Fruit fly (Drosophila melanogaster) whole organism, pupa: ENCODE data around the gene cactin.

Experiments
- CG10348 ChIP-seq: fragments of 200-800 bp; sonication (Bioruptor generic); IDR thresholded peaks from 2 replicates; pipeline ENCODE4 v1.3.6; 2022; ENCODE audit warnings: missing biosample characterization, missing genetic modification characterization
- CG12605 ChIP-seq: fragments of 200-800 bp; sonication (Bioruptor generic); IDR thresholded peaks from 2 replicates; pipeline ENCODE4 v1.3.6; 2022; ENCODE audit warnings: missing biosample characterization, missing genetic modification characterization
- CG13204 ChIP-seq: fragments of 200-800 bp; sonication (Bioruptor generic); optimal IDR thresholded peaks from 2 replicates; lab custom pipeline; 2018; ENCODE audit warnings: missing biosample characterization, mild to moderate bottlenecking, missing genetic modification characterization, moderate library complexity
- CG14655 ChIP-seq: fragments of 200-800 bp; sonication (Bioruptor generic); optimal IDR thresholded peaks from 3 replicates; lab custom pipeline; 2017; ENCODE audit warnings: mild to moderate bottlenecking, missing biosample characterization, missing genetic modification reagents, missing genetic modification characterization
- CG15710 ChIP-seq: fragments of 200-800 bp; sonication (Bioruptor generic); optimal IDR thresholded peaks from 2 replicates; lab custom pipeline; 2018; ENCODE audit warnings: missing biosample characterization, mild to moderate bottlenecking, missing genetic modification characterization, moderate library complexity
- CG17806 ChIP-seq: fragments of 200-800 bp; sonication (Bioruptor generic); optimal IDR thresholded peaks from 2 replicates; lab custom pipeline; 2018; ENCODE audit warnings: missing biosample characterization, mild to moderate bottlenecking, missing genetic modification characterization, moderate library complexity
- CG32121 ChIP-seq: fragments of 200-800 bp; sonication (Bioruptor generic); IDR thresholded peaks from 2 replicates; pipeline ENCODE4 v1.3.6; 2022; ENCODE audit warnings: missing biosample characterization, missing genetic modification characterization
- CG34367 ChIP-seq: fragments of 200-800 bp; sonication (Bioruptor generic); optimal IDR thresholded peaks from 2 replicates; lab custom pipeline; 2018; ENCODE audit warnings: missing biosample characterization, mild to moderate bottlenecking, missing genetic modification characterization
- CG4496 ChIP-seq: fragments of 200-800 bp; sonication (Bioruptor generic); IDR thresholded peaks from 3 replicates; pipeline ENCODE4 v1.3.6; 2022; ENCODE audit warnings: missing biosample characterization, missing genetic modification characterization
- CG8159 ChIP-seq: fragments of 200-800 bp; sonication (Bioruptor generic); optimal IDR thresholded peaks from 3 replicates; lab custom pipeline; 2018; ENCODE audit warnings: missing biosample characterization, mild to moderate bottlenecking, missing genetic modification characterization, moderate library complexity
- CG8301 ChIP-seq: fragments of 200-800 bp; sonication (Bioruptor generic); optimal IDR thresholded peaks from 2 replicates; lab custom pipeline; 2018; ENCODE audit warnings: missing biosample characterization, mild to moderate bottlenecking, missing genetic modification characterization
- CG9948 ChIP-seq: fragments of 200-800 bp; sonication (Bioruptor generic); optimal IDR thresholded peaks from 2 replicates; lab custom pipeline; 2018; ENCODE audit warnings: missing biosample characterization, mild to moderate bottlenecking, missing genetic modification characterization, moderate library complexity
- D1 ChIP-seq: fragments of 200-800 bp; sonication (Bioruptor generic); optimal IDR thresholded peaks from 2 replicates; lab custom pipeline; 2018; ENCODE audit warnings: missing biosample characterization, mild to moderate bottlenecking, missing genetic modification characterization, moderate library complexity
- EcR ChIP-seq: fragments of 200-800 bp; sonication (Bioruptor generic); optimal IDR thresholded peaks from 3 replicates; lab custom pipeline; 2019; ENCODE audit warnings: missing biosample characterization, missing genetic modification characterization, mild to moderate bottlenecking, moderate library complexity, missing genetic modification reagents
- Ets98B ChIP-seq: fragments of 200-800 bp; sonication (Bioruptor generic); IDR thresholded peaks from 2 replicates; pipeline ENCODE4 v1.3.6; 2022; ENCODE audit warnings: missing biosample characterization, missing genetic modification characterization
- Pif1A ChIP-seq: fragments of 200-800 bp; sonication (Bioruptor generic); optimal IDR thresholded peaks from 3 replicates; lab custom pipeline; 2016; ENCODE audit warnings: missing biosample characterization, missing genetic modification characterization
- Pif1B ChIP-seq: fragments of 200-800 bp; sonication (Bioruptor generic); optimal IDR thresholded peaks from 3 replicates; lab custom pipeline; 2016; ENCODE audit warnings: missing biosample characterization, missing genetic modification characterization
- Snoo ChIP-seq: fragments of 200-800 bp; sonication (Bioruptor generic); optimal IDR thresholded peaks from 3 replicates; lab custom pipeline; 2017; ENCODE audit warnings: missing biosample characterization, mild to moderate bottlenecking, missing genetic modification characterization, inconsistent platforms
- fd96Ca ChIP-seq: fragments of 200-800 bp; sonication (Bioruptor generic); IDR thresholded peaks from 3 replicates; pipeline ENCODE4 v1.3.6; 2022; ENCODE audit warnings: missing biosample characterization, missing genetic modification characterization
- gl ChIP-seq: fragments of 200-800 bp; sonication (Bioruptor generic); optimal IDR thresholded peaks from 2 replicates; lab custom pipeline; 2018; ENCODE audit warnings: missing biosample characterization, mild to moderate bottlenecking, missing genetic modification characterization
- rn ChIP-seq: fragments of 200-800 bp; sonication (Bioruptor generic); IDR thresholded peaks from 2 replicates; pipeline ENCODE4 v1.3.6; 2022; ENCODE audit warnings: missing biosample characterization, missing genetic modification characterization

Gene cactin

dm6 chrX:20418864-20419263 lies 5.0 kb upstream of the cactin start, which contains the start of gene Obp19c:
TSS of gene Obp19c (minus strand) at chrX:20418964.
- TF ChIP-seq EcR (GFP tag; lab: Kevin White, UChicago): no peak
- no peak for TF ChIP-seq fd96Ca
- TF ChIP-seq gl (tag; lab: Kevin White, UChicago): no peak
- no peak for TF ChIP-seq Snoo
- TF ChIP-seq CG8159 (tag; lab: Kevin White, UChicago): no peak

dm6 chrX:20419313-20419712 lies 4.6 kb upstream of the cactin start, which contains the start of gene Obp19d:
TSS of gene Obp19d (plus strand) at chrX:20419613.
- no peak for TF ChIP-seq Snoo
- TF ChIP-seq CG4496 (GFP tag; lab: Robert Waterston, UW): no peak
- no peak for TF ChIP-seq CG12605 (GFP tag; lab: Robert Waterston, UW)
- TF ChIP-seq gl (tag; lab: Kevin White, UChicago): no peak
- TF ChIP-seq CG10348: no peak
- no peak for TF ChIP-seq rn (GFP tag; lab: Robert Waterston, UW)
- TF ChIP-seq CG13204: no peak
- TF ChIP-seq, all 21 proteins: peak for 0

- TF ChIP-seq CG4496 (GFP tag; lab: Robert Waterston, UW) (no peak), Snoo (no peak), CG34367 (tag; lab: Kevin White, UChicago) (no peak)
Measured at dm6 chrX:20423158-20423557, 711 bp upstream of the cactin start.

dm6 chrX:20426818-20427217 lies 2.9 kb downstream of the cactin start, which contains the start of gene CG15456:
TSS of gene CG15456 (minus strand) at chrX:20427042.
- no peak for TF ChIP-seq EcR (GFP tag; lab: Kevin White, UChicago)
- no peak for TF ChIP-seq CG17806
- no peak for TF ChIP-seq CG8159 (tag; lab: Kevin White, UChicago)

- TF ChIP-seq gl (tag; lab: Kevin White, UChicago) (peak; percentile 69), EcR (GFP tag; lab: Kevin White, UChicago) (no peak), CG17806 (peak; percentile 76), fd96Ca (peak; percentile 72), CG12605 (GFP tag; lab: Robert Waterston, UW) (no peak), CG10348 (0 out of 2 replicates have a peak, but pooled peaks have one; percentile 22), CG13204 (no peak), Snoo (peak; percentile 71), CG8159 (tag; lab: Kevin White, UChicago) (peak; percentile 88), CG32121 (GFP tag; lab: Robert Waterston, UW) (peak; percentile 79), CG15710 (tag; lab: Kevin White, UChicago) (peak; percentile 75), CG8301 (tag; lab: Kevin White, UChicago) (peak; percentile 83), CG9948 (tag; lab: Kevin White, UChicago) (peak; percentile 62), Pif1A (no peak), Ets98B (peak; percentile 60), D1 (tag; lab: Kevin White, UChicago) (no peak), Pif1B (GFP tag; lab: Kevin White, UChicago) (peak; percentile 85), rn (GFP tag; lab: Robert Waterston, UW) (no peak), CG34367 (tag; lab: Kevin White, UChicago) (peak; percentile 48), CG4496 (GFP tag; lab: Robert Waterston, UW) (peak; percentile 70), CG14655 (no peak)
Measured at dm6 chrX:20429482-20430204, 5.8 kb downstream of the cactin start, which contains the start of the genes CG11710 and mal. TSS of gene CG11710 (minus strand) at chrX:20429673. TSS of gene mal (plus strand) at chrX:20429675.

- TF ChIP-seq CG8159 (tag; lab: Kevin White, UChicago): peak; percentile 6
- TF ChIP-seq Ets98B: no peak
- no peak for TF ChIP-seq Snoo
- TF ChIP-seq CG9948 (tag; lab: Kevin White, UChicago): no peak
- no peak for TF ChIP-seq Pif1B (GFP tag; lab: Kevin White, UChicago)
- no peak for TF ChIP-seq CG34367 (tag; lab: Kevin White, UChicago)
- TF ChIP-seq CG4496 (GFP tag; lab: Robert Waterston, UW): peak; percentile 15; the same call in 1 of the 3 replicates
- no peak for TF ChIP-seq CG32121 (GFP tag; lab: Robert Waterston, UW)
- TF ChIP-seq CG14655: peak; percentile 18
- TF ChIP-seq CG17806: no peak
- peak; percentile 2 for TF ChIP-seq Pif1A
- TF ChIP-seq CG15710 (tag; lab: Kevin White, UChicago): no peak
- TF ChIP-seq CG8301 (tag; lab: Kevin White, UChicago): no peak
- no peak for TF ChIP-seq fd96Ca
- no peak for TF ChIP-seq rn (GFP tag; lab: Robert Waterston, UW)
- TF ChIP-seq EcR (GFP tag; lab: Kevin White, UChicago): no peak
- no peak for TF ChIP-seq gl (tag; lab: Kevin White, UChicago)
- no peak for TF ChIP-seq D1 (tag; lab: Kevin White, UChicago)
Measured at dm6 chrX:20433345-20434332, 9.8 kb downstream of the cactin start, which contains the start of gene CG1695. TSS of gene CG1695 (plus strand) at chrX:20433950.
